1 fruit fly cellular context compared by ENCODE assay signal in the genomic region with DNA sequence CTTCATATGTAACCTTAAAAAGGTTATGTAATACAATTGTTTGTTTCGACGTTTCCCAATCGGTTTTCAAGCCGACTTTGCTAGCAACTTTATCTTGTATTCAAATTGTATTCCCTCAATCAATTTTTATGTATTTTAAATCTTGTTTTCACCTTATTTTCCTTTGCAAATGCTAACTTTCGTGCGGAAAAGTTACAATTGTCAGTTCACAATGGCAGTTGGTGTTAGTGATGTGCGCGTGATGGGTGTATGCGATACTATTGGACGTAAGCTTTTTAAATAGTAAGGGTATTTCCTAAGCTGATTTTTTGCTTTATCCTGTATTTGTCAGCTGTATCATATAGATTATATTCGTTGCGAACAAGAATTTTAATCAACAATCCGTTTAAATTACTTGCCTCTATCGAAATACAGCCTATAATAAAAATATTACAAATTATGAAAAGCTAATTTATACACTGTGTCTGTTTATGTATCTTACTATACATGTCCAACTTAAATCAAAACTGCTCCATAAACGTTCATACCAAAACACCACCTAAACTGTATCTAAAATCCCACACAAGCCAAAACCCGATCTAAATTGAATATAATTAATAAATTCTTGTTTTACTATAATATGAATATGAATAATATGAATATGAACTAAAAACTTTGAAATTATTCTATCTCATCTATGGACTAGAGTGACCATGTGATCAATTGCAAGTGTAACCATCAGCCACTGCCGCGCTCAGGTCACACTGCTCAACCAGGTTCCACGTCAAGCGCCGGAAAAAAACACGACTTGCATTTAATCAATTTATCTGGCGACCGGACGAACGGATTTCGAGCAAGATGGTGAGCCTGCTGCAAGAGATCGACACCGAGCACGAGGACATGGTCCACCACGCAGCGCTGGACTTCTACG.
TF ChIP-seq lines count a peak whose summit lies in the region.

ATPsynCF6 (minus strand) TSS at position 236 of the 910 bp plus-strand sequence.
Sec13 (plus strand) TSS at position 450 of the 910 bp plus-strand sequence.

TF ChIP-seq in whole organism, embryonic, 481 proteins besides CTCF, POLR2A, EP300 and RAD21 (continued from another document and continues in another):
- TF ChIP-seq Oaz (GFP tag; IDR thresholded peaks at IDR 0.05; lab: Robert Waterston, UW) (peak; percentile 47; the same call in 1 of the 2 replicates), CG42726 (GFP tag; IDR thresholded peaks at IDR 0.05; lab: Robert Waterston, UW; ENCODE audit: partially characterized antibody) (peak; percentile 93), CG14667 (GFP tag; IDR thresholded peaks at IDR 0.05; lab: Robert Waterston, UW) (0 out of 2 replicates have a peak, but pooled peaks have one; percentile 9), HHEX (GFP tag; optimal IDR thresholded peaks at IDR 0.05; lab: Kevin White, UChicago) (peak; percentile 47), CG11456 (GFP tag; IDR thresholded peaks at IDR 0.05; lab: Robert Waterston, UW) (peak; percentile 75), zf30C (GFP tag; optimal IDR thresholded peaks at IDR 0.05; lab: Kevin White, UChicago) (no peak), Mrtf (GFP tag; IDR thresholded peaks at IDR 0.05; lab: Robert Waterston, UW) (peak; percentile 37; the same call in 1 of the 3 replicates), HLH4C (GFP tag; IDR thresholded peaks at IDR 0.05; lab: Robert Waterston, UW; ENCODE audit: partially characterized antibody) (peak; percentile 82), CG14441 (GFP tag; IDR thresholded peaks at IDR 0.05; lab: Robert Waterston, UW) (peak; percentile 62; the same call in 1 of the 2 replicates), org-1 (GFP tag; optimal IDR thresholded peaks at IDR 0.05; lab: Kevin White, UChicago) (no peak), rib (GFP tag; IDR thresholded peaks at IDR 0.05; lab: Robert Waterston, UW) (peak; percentile 29; the same call in 1 of the 2 replicates), CG4854 (GFP tag; optimal IDR thresholded peaks at IDR 0.05; lab: Kevin White, UChicago) (peak; percentile 26), CG2678 (tag; optimal IDR thresholded peaks at IDR 0.05; lab: Kevin White, UChicago) (peak; percentile 75), CG17359 (tag; optimal IDR thresholded peaks at IDR 0.05; lab: Kevin White, UChicago) (peak; percentile 59), Camta (GFP tag; optimal IDR thresholded peaks at IDR 0.05; lab: Kevin White, UChicago) (no peak), Ets97D (GFP tag; optimal IDR thresholded peaks at IDR 0.05; lab: Kevin White, UChicago) (peak; percentile 27), CG11695 (GFP tag; IDR thresholded peaks at IDR 0.05; lab: Robert Waterston, UW) (0 out of 3 replicates have a peak, but pooled peaks have one; percentile 54), CG12236 (GFP tag; optimal IDR thresholded peaks at IDR 0.05; lab: Kevin White, UChicago) (no peak), ems (GFP tag; optimal IDR thresholded peaks at IDR 0.05; lab: Kevin White, UChicago) (peak; percentile 13), CG1832 (GFP tag; optimal IDR thresholded peaks at IDR 0.05; lab: Kevin White, UChicago) (no peak), eve (GFP tag; optimal IDR thresholded peaks at IDR 0.05; lab: Kevin White, UChicago) (no peak), CG14965 (GFP tag; optimal IDR thresholded peaks at IDR 0.05; lab: Kevin White, UChicago; ENCODE audit: borderline replicate concordance) (no peak), Dek (tag; optimal IDR thresholded peaks at IDR 0.05; lab: Kevin White, UChicago) (peak; percentile 42), CG13624 (GFP tag; optimal IDR thresholded peaks at IDR 0.05; lab: Kevin White, UChicago) (peak; percentile 20), stwl (tag; optimal IDR thresholded peaks at IDR 0.05; lab: Kevin White, UChicago) (peak; percentile 73), Lpt (GFP tag; optimal IDR thresholded peaks at IDR 0.05; lab: Kevin White, UChicago) (no peak), CG2199 (GFP tag; IDR thresholded peaks at IDR 0.05; lab: Robert Waterston, UW) (0 out of 3 replicates have a peak, but pooled peaks have one; percentile 21), bowl (GFP tag; IDR thresholded peaks at IDR 0.05; lab: Robert Waterston, UW) (no peak), mld (GFP tag; IDR thresholded peaks at IDR 0.05; lab: Robert Waterston, UW; ENCODE audit: partially characterized antibody) (peak; percentile 86), CG10147 (GFP tag; optimal IDR thresholded peaks at IDR 0.05; lab: Kevin White, UChicago) (peak; percentile 60), Pdp1 (GFP tag; optimal IDR thresholded peaks at IDR 0.05; lab: Kevin White, UChicago) (peak; percentile 25 to 99), trem (tag; optimal IDR thresholded peaks at IDR 0.05; lab: Kevin White, UChicago) (peak; percentile 43), Atf-2 (GFP tag; optimal IDR thresholded peaks at IDR 0.05; lab: Kevin White, UChicago) (no peak), crp (GFP tag; optimal IDR thresholded peaks at IDR 0.05; lab: Kevin White, UChicago) (no peak), slp2 (GFP tag; optimal IDR thresholded peaks at IDR 0.05; lab: Kevin White, UChicago) (no peak), CG4404 (GFP tag; IDR thresholded peaks at IDR 0.05; lab: Robert Waterston, UW) (0 out of 2 replicates have a peak, but pooled peaks have one; percentile 11), Sin3A (optimal IDR thresholded peaks at IDR 0.05; lab: Kevin White, UChicago) (peak; percentile 16), prd (optimal IDR thresholded peaks at IDR 0.05; lab: Kevin White, UChicago) (no peak), prd (GFP tag; IDR thresholded peaks at IDR 0.05; lab: Robert Waterston, UW) (peak; percentile 48; the same call in 1 of the 3 replicates), sna (GFP tag; IDR thresholded peaks at IDR 0.05; lab: Robert Waterston, UW; ENCODE audit: partially characterized antibody) (peak; percentile 91), CG9932 (GFP tag; IDR thresholded peaks at IDR 0.05; lab: Robert Waterston, UW) (peak; percentile 83), sug (tag; optimal IDR thresholded peaks at IDR 0.05; lab: Kevin White, UChicago) (peak; percentile 50), Tbp (GFP tag; optimal IDR thresholded peaks at IDR 0.05; lab: Kevin White, UChicago) (no peak), CG10274 (GFP tag; optimal IDR thresholded peaks at IDR 0.05; lab: Kevin White, UChicago) (no peak), CG13894 (tag; optimal IDR thresholded peaks at IDR 0.05; lab: Kevin White, UChicago) (no peak), CG30020 (tag; optimal IDR thresholded peaks at IDR 0.05; lab: Kevin White, UChicago) (peak; percentile 40), kni (GFP tag; optimal IDR thresholded peaks at IDR 0.05; lab: Kevin White, UChicago) (no peak), Usf (GFP tag; optimal IDR thresholded peaks at IDR 0.05; lab: Kevin White, UChicago) (no peak), CG3726 (GFP tag; IDR thresholded peaks at IDR 0.05; lab: Robert Waterston, UW) (peak; percentile 51; the same call in 1 of the 3 replicates), CG2129 (GFP tag; IDR thresholded peaks at IDR 0.05; lab: Robert Waterston, UW; ENCODE audit: partially characterized antibody) (peak; percentile 87), CG9817 (tag; optimal IDR thresholded peaks at IDR 0.05; lab: Kevin White, UChicago) (peak; percentile 61), crc (GFP tag; optimal IDR thresholded peaks at IDR 0.05; lab: Kevin White, UChicago) (no peak), pzg (GFP tag; optimal IDR thresholded peaks at IDR 0.05; lab: Kevin White, UChicago) (peak; percentile 56), bbx (GFP tag; IDR thresholded peaks at IDR 0.05; lab: Robert Waterston, UW; ENCODE audit: partially characterized antibody) (peak; percentile 97), gem (tag; optimal IDR thresholded peaks at IDR 0.05; lab: Kevin White, UChicago) (peak; percentile 71), CG33213 (GFP tag; optimal IDR thresholded peaks at IDR 0.05; lab: Kevin White, UChicago) (peak; percentile 20), trh (GFP tag; optimal IDR thresholded peaks at IDR 0.05; lab: Kevin White, UChicago) (no peak), Bgb (GFP tag; IDR thresholded peaks at IDR 0.05; lab: Robert Waterston, UW; ENCODE audit: partially characterized antibody) (peak; percentile 96), gsb (GFP tag; IDR thresholded peaks at IDR 0.05; lab: Robert Waterston, UW) (no peak), p53 (GFP tag; optimal IDR thresholded peaks at IDR 0.05; lab: Kevin White, UChicago) (no peak), CG1792 (GFP tag; optimal IDR thresholded peaks at IDR 0.05; lab: Kevin White, UChicago) (no peak), ERR (GFP tag; optimal IDR thresholded peaks at IDR 0.05; lab: Kevin White, UChicago) (no peak), toy (GFP tag; IDR thresholded peaks at IDR 0.05; lab: Robert Waterston, UW) (0 out of 2 replicates have a peak, but pooled peaks have one; percentile 10), CG3407 (GFP tag; optimal IDR thresholded peaks at IDR 0.05; lab: Kevin White, UChicago) (no peak), h (optimal IDR thresholded peaks at IDR 0.05; lab: Kevin White, UChicago) (no peak), CG8924 (tag; optimal IDR thresholded peaks at IDR 0.05; lab: Kevin White, UChicago) (peak; percentile 42), CG18599 (GFP tag; optimal IDR thresholded peaks at IDR 0.05; lab: Kevin White, UChicago) (peak; percentile 66), CG17829 (tag; optimal IDR thresholded peaks at IDR 0.05; lab: Kevin White, UChicago) (peak; percentile 52), Meics (GFP tag; optimal IDR thresholded peaks at IDR 0.05; lab: Kevin White, UChicago) (peak; percentile 63), Dip3 (GFP tag; optimal IDR thresholded peaks at IDR 0.05; lab: Kevin White, UChicago) (no peak), pb (GFP tag; optimal IDR thresholded peaks at IDR 0.05; lab: Kevin White, UChicago) (no peak), cad (GFP tag; optimal IDR thresholded peaks at IDR 0.05; lab: Kevin White, UChicago) (no peak), Lim3 (GFP tag; IDR thresholded peaks at IDR 0.05; lab: Robert Waterston, UW) (no peak), ken (GFP tag; IDR thresholded peaks at IDR 0.05; lab: Robert Waterston, UW) (no peak; the same call in 2 of the 3 replicates), CG11723 (GFP tag; optimal IDR thresholded peaks at IDR 0.05; lab: Kevin White, UChicago) (no peak), CG10565 (GFP tag; optimal IDR thresholded peaks at IDR 0.05; lab: Kevin White, UChicago) (no peak), NFAT (GFP tag; IDR thresholded peaks at IDR 0.05; lab: Robert Waterston, UW) (peak; percentile 69; the same call in 1 of the 2 replicates), CG3281 (GFP tag; optimal IDR thresholded peaks at IDR 0.05; lab: Kevin White, UChicago) (peak; percentile 62), dimm (GFP tag; IDR thresholded peaks at IDR 0.05; lab: Robert Waterston, UW) (no peak), CG18011 (GFP tag; optimal IDR thresholded peaks at IDR 0.05; lab: Kevin White, UChicago) (no peak), Xbp1 (GFP tag; optimal IDR thresholded peaks at IDR 0.05; lab: Kevin White, UChicago) (peak; percentile 57), chinmo (GFP tag; IDR thresholded peaks at IDR 0.05; lab: Robert Waterston, UW; ENCODE audit: partially characterized antibody) (peak; percentile 82; the same call in 2 of the 4 replicates), fd96Cb (tag; optimal IDR thresholded peaks at IDR 0.05; lab: Kevin White, UChicago) (peak; percentile 46), CG31224 (GFP tag; IDR thresholded peaks at IDR 0.05; lab: Robert Waterston, UW) (peak; percentile 36; the same call in 1 of the 2 replicates), ssp (GFP tag; IDR thresholded peaks at IDR 0.05; lab: Robert Waterston, UW) (peak; percentile 33; the same call in 1 of the 2 replicates), nom (GFP tag; optimal IDR thresholded peaks at IDR 0.05; lab: Kevin White, UChicago) (no peak), CG34376 (GFP tag; optimal IDR thresholded peaks at IDR 0.05; lab: Kevin White, UChicago) (peak; percentile 19), mirr (GFP tag; optimal IDR thresholded peaks at IDR 0.05; lab: Kevin White, UChicago) (peak; percentile 1), dm (GFP tag; optimal IDR thresholded peaks at IDR 0.05; lab: Kevin White, UChicago) (no peak), ato (GFP tag; IDR thresholded peaks at IDR 0.05; lab: Robert Waterston, UW; ENCODE audit: partially characterized antibody) (peak; percentile 94), slou (GFP tag; optimal IDR thresholded peaks at IDR 0.05; lab: Kevin White, UChicago) (peak; percentile 42), corto (GFP tag; optimal IDR thresholded peaks at IDR 0.05; lab: Kevin White, UChicago) (no peak), en (GFP tag; optimal IDR thresholded peaks at IDR 0.05; lab: Kevin White, UChicago) (no peak), sob (GFP tag; IDR thresholded peaks at IDR 0.05; lab: Robert Waterston, UW) (peak; percentile 58), ATbp (GFP tag; optimal IDR thresholded peaks at IDR 0.05; lab: Kevin White, UChicago) (no peak), HLH54F (GFP tag; optimal IDR thresholded peaks at IDR 0.05; lab: Kevin White, UChicago) (no peak), Fer3 (tag; optimal IDR thresholded peaks at IDR 0.05; lab: Kevin White, UChicago) (peak; percentile 60), Ssrp (tag; optimal IDR thresholded peaks at IDR 0.05; lab: Kevin White, UChicago) (peak; percentile 38), zen2 (GFP tag; IDR thresholded peaks at IDR 0.05; lab: Robert Waterston, UW; ENCODE audit: partially characterized antibody) (peak; percentile 78), cas (GFP tag; IDR thresholded peaks at IDR 0.05; lab: Robert Waterston, UW) (no peak), zen (tag; optimal IDR thresholded peaks at IDR 0.05; lab: Kevin White, UChicago) (peak; percentile 54), caup (GFP tag; optimal IDR thresholded peaks at IDR 0.05; lab: Kevin White, UChicago; ENCODE audit: severe bottlenecking) (peak; percentile 52), bsh (GFP tag; optimal IDR thresholded peaks at IDR 0.05; lab: Kevin White, UChicago) (peak in 1 of 2 experiments; percentile 11), gfzf (GFP tag; optimal IDR thresholded peaks at IDR 0.05; lab: Kevin White, UChicago) (peak; percentile 70), CG17361 (GFP tag; IDR thresholded peaks at IDR 0.05; lab: Robert Waterston, UW) (0 out of 3 replicates have a peak, but pooled peaks have one; percentile 52), luna (GFP tag; optimal IDR thresholded peaks at IDR 0.05; lab: Kevin White, UChicago) (no peak), Nf-YB (GFP tag; optimal IDR thresholded peaks at IDR 0.05; lab: Kevin White, UChicago) (no peak), CG8359 (GFP tag; optimal IDR thresholded peaks at IDR 0.05; lab: Kevin White, UChicago; ENCODE audit: borderline replicate concordance) (no peak), CG31441 (GFP tag; IDR thresholded peaks at IDR 0.05; lab: Robert Waterston, UW) (peak; percentile 60), unc-4 (GFP tag; IDR thresholded peaks at IDR 0.05; lab: Robert Waterston, UW; ENCODE audit: partially characterized antibody) (peak; percentile 82), dpn (GFP tag; optimal IDR thresholded peaks at IDR 0.05; lab: Kevin White, UChicago) (peak; percentile 14 to 29), CG34224 (GFP tag; IDR thresholded peaks at IDR 0.05; lab: Robert Waterston, UW; ENCODE audit: partially characterized antibody) (peak; percentile 82), Eip74EF (GFP tag; optimal IDR thresholded peaks at IDR 0.05; lab: Kevin White, UChicago) (no peak), Neu2 (GFP tag; optimal IDR thresholded peaks at IDR 0.05; lab: Kevin White, UChicago; ENCODE audit: borderline replicate concordance) (no peak)
